Worm (Caenorhabditis elegans) whole organism, young adult: ENCODE results near the gene ptb-1.
A peak's percentile ranks its signal among the peaks of the same experiment; 100 is the strongest.

Source experiments
- F49E8.2 ChIP-seq: sonication (generic microtip); optimal IDR thresholded peaks from 3 replicates; lab custom pipeline; 2017; ENCODE audit warnings: missing genetic modification characterization, mild to moderate bottlenecking, missing compliant biosample characterization, antibody characterized with exemption, moderate library complexity; ENCODE audit not compliant: insufficient read depth
- Y95B8A.8 ChIP-seq: fragments of 200-800 bp; sonication (Bioruptor generic); IDR thresholded peaks from 2 replicates; pipeline ENCODE4 v1.3.6; 2022; ENCODE audit warnings: missing genetic modification reagents, missing genetic modification characterization, missing compliant biosample characterization
- attf-5 ChIP-seq: fragments of 200-800 bp; sonication (Bioruptor generic); optimal IDR thresholded peaks from 2 replicates; lab custom pipeline; 2018; ENCODE audit warnings: mild to moderate bottlenecking, missing genetic modification characterization, missing compliant biosample characterization
- chd-7 ChIP-seq: sonication (generic microtip); optimal IDR thresholded peaks from 2 replicates; lab custom pipeline; 2016; ENCODE audit warnings: mild to moderate bottlenecking, missing genetic modification characterization, moderate library complexity, missing compliant biosample characterization
- egrh-3 ChIP-seq: fragments of 200-800 bp; sonication (Bioruptor generic); IDR thresholded peaks from 2 replicates; pipeline ENCODE4 v1.3.6; 2022; ENCODE audit warnings: missing genetic modification reagents, missing genetic modification characterization, missing compliant biosample characterization
- nhr-90 ChIP-seq: sonication (generic microtip); optimal IDR thresholded peaks from 2 replicates; lab custom pipeline; 2016; ENCODE audit warnings: missing genotype, mild to moderate bottlenecking, missing genetic modification characterization, missing compliant biosample characterization
- rcor-1 ChIP-seq: fragments of 200-800 bp; sonication (Bioruptor generic); IDR thresholded peaks from 2 replicates; pipeline ENCODE4 v1.3.6; 2022; ENCODE audit warnings: missing genetic modification reagents, missing genetic modification characterization, missing compliant biosample characterization
- snpc-3.4 ChIP-seq: sonication (generic microtip); optimal IDR thresholded peaks from 2 replicates; lab custom pipeline; 2017; ENCODE audit warnings: missing genetic modification characterization, mild to moderate bottlenecking, missing compliant biosample characterization, antibody characterized with exemption, moderate library complexity, missing genotype, missing genetic modification reagents
- snpc-4 ChIP-seq, 5 experiments: fragments of 150-350 bp in 1 of 5; sonication (generic microtip) in 4 of 5; optimal IDR thresholded peaks; 2 replicates each; lab custom pipeline; 2014 to 2018; ENCODE audit warnings: missing genetic modification characterization in 5 of 5, missing biosample characterization in 3 of 5, antibody characterized with exemption in 2 of 5, mild to moderate bottlenecking in 2 of 5, missing compliant biosample characterization in 2 of 5, missing genotype in 2 of 5, moderate library complexity in 2 of 5, missing genetic modification reagents in 1 of 5

DNA sequence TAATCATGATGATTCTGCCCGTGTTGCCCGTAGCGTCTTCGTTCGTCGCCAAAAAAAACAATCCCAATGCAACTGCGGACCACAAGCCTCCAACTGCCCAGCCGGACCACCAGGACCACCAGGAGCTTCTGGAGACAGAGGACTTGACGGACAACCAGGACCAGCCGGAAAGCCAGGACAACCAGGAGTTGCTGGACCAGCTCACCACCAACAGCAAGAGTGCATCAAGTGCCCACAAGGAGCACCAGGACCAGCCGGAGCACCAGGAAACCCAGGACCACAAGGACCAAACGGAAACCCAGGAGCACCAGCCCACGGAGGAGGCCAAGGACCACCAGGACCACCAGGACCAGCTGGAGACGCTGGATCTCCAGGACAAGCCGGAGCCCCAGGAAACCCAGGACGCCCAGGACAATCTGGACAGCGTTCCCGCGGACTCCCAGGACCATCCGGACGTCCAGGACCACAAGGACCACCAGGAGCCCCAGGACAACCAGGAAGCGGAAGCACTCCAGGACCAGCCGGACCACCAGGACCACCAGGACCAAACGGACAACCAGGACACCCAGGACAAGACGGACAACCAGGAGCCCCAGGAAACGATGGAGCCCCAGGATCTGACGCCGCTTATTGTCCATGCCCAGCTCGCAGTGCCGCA, 32.2 kb downstream of the ptb-1 start:
- TF ChIP-seq egrh-3 (GFP tag; lab: Robert Waterston, UW): peak; percentile 91
- TF ChIP-seq chd-7 (tag; lab: Kevin White, UChicago): no peak
- TF ChIP-seq snpc-4 (GFP tag; optimal IDR thresholded peaks at IDR 0.05; lab: Kevin White, UChicago): no peak
- TF ChIP-seq snpc-4 (tag; optimal IDR thresholded peaks at IDR 0.05; lab: Kevin White, UChicago): no peak
- TF ChIP-seq F49E8.2 (tag; lab: Kevin White, UChicago): no peak
- TF ChIP-seq Y95B8A.8: no peak
- TF ChIP-seq snpc-3.4 (tag; lab: Kevin White, UChicago): no peak
- no peak for TF ChIP-seq nhr-90 (tag; lab: Kevin White, UChicago)
- TF ChIP-seq attf-5 (GFP tag; lab: Kevin White, UChicago): no peak
- TF ChIP-seq rcor-1 (GFP tag; lab: Robert Waterston, UW): no peak
